Worm (Caenorhabditis elegans) whole organism, L3 larva: ENCODE data around the gene F46H5.11.

Experiments
- ama-1 ChIP-seq: fragments of 150-350 bp; optimal IDR thresholded peaks from 2 replicates; lab custom pipeline; 2018
- ceh-28 ChIP-seq: fragments of 150-350 bp; optimal IDR thresholded peaks from 2 replicates; lab custom pipeline; 2014; ENCODE audit warnings: missing biosample characterization, missing genetic modification reagents, missing genetic modification characterization
- ceh-9 ChIP-seq: sonication (generic microtip); optimal IDR thresholded peaks from 2 replicates; lab custom pipeline; 2018; ENCODE audit warnings: missing biosample characterization, missing genetic modification characterization
- lin-15B ChIP-seq: fragments of 150-350 bp; optimal IDR thresholded peaks from 2 replicates; lab custom pipeline; 2014; ENCODE audit warnings: missing biosample characterization, missing genetic modification characterization
- nhr-11 ChIP-seq: fragments of 150-350 bp; optimal IDR thresholded peaks from 2 replicates; lab custom pipeline; 2014; ENCODE audit warnings: missing biosample characterization, missing genetic modification characterization
- nhr-77 ChIP-seq: fragments of 150-350 bp; optimal IDR thresholded peaks from 2 replicates; lab custom pipeline; 2014; ENCODE audit warnings: missing biosample characterization, missing genetic modification characterization
- pha-4 ChIP-seq: fragments of 150-350 bp; optimal IDR thresholded peaks from 2 replicates; lab custom pipeline; 2014; ENCODE audit warnings: missing biosample characterization, missing genetic modification reagents, missing genetic modification characterization
- pqm-1 ChIP-seq: fragments of 150-350 bp; optimal IDR thresholded peaks from 2 replicates; lab custom pipeline; 2017; ENCODE audit warnings: missing biosample characterization, missing genetic modification characterization, inconsistent platforms
- tbx-2 ChIP-seq: sonication (generic microtip); optimal IDR thresholded peaks from 2 replicates; lab custom pipeline; 2016; ENCODE audit warnings: mild to moderate bottlenecking, missing genetic modification characterization, missing compliant biosample characterization

ce11 chrX:7232158-7232822 is 39.6 kb downstream of the F46H5.11 start:
- TF ChIP-seq ceh-9 (tag; lab: Kevin White, UChicago) (no peak), nhr-11 (no peak), tbx-2 (no peak), ama-1 (peak; percentile 90), pqm-1 (tag; lab: Kevin White, UChicago) (peak; percentile 31), nhr-77 (tag; lab: Kevin White, UChicago) (no peak), ceh-28 (tag; lab: Kevin White, UChicago) (no peak), pha-4 (tag; lab: Kevin White, UChicago) (peak; percentile 48), lin-15B (no peak)
